Fruit fly (Drosophila melanogaster): ENCODE measurements around the gene CG8042.

The CG8042 gene

DNA sequence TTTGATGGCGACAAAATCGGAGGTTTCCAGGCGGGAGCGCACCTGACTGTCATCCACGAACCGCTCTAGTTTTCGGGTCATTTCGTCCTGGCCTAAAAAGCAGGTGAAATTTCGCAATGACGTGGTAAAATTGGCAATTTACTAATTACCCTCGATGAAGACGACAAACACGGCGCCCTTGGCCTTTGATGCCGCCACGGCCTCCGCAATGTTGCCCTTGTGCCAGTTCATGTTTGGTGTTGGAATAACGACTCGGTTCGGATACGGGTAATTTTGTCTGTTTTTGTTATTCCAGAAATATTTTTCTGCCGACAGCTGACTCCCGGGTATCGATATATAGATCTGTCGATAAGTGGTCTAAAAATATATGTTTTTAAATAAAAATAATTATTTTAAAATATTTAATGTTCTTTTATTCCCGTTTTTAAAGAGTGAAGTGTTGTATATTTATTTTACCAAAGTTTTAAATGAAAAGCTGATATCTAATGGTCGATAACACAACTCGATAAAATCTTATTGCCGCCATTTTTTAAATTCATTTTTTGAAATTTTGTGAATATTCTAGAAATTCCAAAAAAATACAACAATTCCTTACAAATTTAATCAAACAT lies at the start of gene CG8042:
CG8042 (minus strand) TSS at position 321 of the 611 bp plus-strand sequence.
- no peak for TF ChIP-seq CTCF (optimal IDR thresholded peaks at IDR 0.05)
- no peak for TF ChIP-seq CG8478 (optimal IDR thresholded peaks at IDR 0.05)

DNA sequence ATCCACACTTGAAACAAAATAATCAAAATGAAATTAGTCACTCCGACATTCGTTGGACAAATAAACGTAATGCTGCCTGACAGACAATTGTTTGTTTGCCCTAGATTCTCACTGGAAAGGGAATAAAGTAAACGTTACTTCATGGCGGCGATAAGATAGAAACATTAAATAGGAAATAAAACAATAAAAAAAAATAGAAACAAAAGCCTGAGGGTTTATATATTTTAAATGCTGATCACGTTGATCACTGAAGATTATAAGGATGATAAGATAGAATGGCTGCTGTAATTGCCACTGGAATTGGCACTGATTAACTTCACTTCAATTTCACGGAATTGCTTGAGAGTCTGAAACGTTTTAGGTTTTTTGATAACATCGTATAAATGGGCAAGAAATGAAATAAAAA lies 43.9 kb upstream of the CG8042 start:
- TF ChIP-seq CTCF (optimal IDR thresholded peaks at IDR 0.05) (no peak), CG8478 (optimal IDR thresholded peaks at IDR 0.05) (no peak)

DNA sequence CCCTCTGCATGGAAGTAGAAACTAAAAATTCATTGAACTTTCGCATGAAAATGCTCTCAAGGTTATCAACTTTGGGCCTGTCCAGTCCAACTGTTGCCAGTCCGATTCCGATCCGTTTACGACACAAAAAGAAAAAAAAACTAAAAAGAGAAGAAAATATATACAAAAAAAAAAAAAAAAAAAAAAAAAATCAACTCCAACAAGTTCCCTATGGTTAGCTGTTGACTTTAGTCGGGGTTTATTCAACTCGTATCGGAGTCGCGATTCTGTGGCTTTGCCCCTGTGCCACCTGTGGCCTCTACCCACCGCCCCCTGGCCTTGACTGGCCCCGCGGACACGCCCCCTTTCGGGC lies 39.0 kb upstream of the CG8042 start:
- no peak for TF ChIP-seq CG8478 (optimal IDR thresholded peaks at IDR 0.05)
- TF ChIP-seq CTCF (optimal IDR thresholded peaks at IDR 0.05): no peak

DNA sequence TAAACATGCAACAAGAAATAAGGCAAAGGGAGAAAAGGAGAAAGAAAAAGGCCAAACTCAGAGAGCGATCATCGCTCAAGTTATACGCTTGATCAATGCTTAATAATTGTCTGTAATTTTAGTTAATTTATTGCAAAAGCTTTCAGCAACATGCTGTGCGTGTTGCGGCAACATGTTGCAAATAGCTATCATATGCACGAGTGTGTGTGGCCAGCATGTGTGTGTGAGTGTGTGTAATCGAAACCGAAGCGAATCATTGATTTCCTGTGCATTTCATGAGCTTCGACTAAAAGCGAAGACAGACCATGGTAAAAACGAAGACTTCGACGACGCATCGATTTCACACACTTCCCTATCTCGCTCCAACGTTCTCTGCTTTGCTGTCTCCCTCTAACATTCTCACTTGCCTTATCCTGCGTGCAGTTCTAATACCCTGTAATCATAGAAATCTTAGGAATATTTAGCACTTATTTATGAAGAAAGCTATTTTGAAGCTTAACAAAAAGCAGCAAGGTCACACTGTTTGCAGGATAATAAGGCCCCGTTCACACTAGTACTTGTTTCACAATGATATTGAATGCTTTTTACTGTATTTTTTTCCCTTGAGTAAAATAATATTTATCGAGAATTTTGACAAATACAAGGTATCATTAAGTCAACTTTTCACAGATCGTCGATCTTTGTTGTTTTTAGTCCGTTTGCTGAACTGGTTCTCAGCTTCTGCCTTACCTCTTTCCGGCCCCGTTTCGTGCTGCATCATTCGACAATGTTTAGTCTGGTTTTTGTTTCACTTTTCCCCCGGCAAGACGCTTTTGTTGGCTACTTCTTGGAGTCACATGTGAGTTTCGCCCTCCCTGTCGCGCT lies 38.4 kb upstream of the CG8042 start:
- TF ChIP-seq CTCF (optimal IDR thresholded peaks at IDR 0.05): no peak

DNA sequence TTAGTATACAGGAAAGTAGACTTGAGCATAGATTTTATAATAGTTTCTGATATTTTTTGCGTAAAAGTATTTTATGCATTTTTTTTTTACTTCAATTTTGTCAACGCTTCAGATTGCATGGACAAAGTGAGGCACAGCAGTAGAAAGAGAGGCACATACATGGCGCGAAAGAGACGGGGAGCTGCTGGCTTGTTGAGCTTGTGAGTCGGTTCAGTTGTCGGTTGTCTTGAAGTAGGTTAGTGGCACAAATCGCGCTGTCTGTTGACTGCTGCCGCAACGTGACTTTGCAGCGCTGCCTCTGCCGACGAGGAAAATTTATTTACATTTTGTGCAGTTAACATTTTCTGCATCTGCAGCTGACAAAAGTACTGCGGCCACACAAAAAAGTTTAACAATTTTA lies 31.0 kb upstream of the CG8042 start:
- TF ChIP-seq CG8478 (optimal IDR thresholded peaks at IDR 0.05) (no peak), CTCF (optimal IDR thresholded peaks at IDR 0.05) (no peak)

DNA sequence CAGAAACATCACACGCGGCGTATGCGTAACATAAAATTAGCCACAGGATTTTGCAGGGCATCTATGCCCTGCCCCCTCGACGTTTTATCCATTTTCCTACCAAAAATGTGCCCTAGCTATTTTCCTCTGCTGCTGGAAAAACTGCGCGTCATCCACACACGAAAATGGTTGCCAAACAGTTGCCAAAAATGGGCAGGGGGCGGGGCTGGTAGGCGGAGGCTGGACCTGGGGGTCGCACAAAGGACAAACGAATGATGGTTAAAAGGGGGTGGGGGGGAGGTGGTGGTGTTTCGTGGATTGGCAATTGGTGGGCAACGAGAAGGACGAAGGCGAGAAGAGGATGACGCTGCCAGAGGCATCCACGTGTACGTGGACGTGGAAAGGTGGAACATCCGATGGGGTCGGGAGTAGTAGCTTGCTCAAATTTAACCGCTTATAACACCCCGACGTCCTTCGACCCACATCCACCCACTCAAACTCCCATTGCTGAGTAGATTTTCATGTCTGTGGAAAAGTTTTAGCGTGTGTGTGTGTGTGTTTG lies 26.3 kb upstream of the CG8042 start:
- TF ChIP-seq CG8478 (optimal IDR thresholded peaks at IDR 0.05): no peak
- TF ChIP-seq CTCF (optimal IDR thresholded peaks at IDR 0.05): no peak

DNA sequence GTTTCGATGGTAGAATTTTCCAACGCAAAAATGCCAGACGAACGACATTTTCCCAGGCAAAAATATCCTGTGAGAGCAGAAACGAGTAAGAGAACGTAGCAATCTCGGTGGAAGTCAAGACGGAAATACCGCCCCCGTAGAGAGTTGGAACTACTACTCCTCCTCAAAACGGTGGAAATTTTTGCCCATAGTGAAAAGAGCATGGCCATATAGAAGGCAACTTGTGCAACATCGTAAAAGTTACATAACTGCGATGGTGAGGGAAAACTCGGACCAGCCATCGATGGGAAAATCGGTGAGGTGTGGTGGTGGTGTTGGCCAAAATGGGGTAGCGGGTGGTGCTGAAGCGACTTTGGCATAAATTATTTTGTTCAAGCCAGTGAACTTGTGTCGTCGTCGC lies 25.1 kb upstream of the CG8042 start:
- TF ChIP-seq CG8478 (optimal IDR thresholded peaks at IDR 0.05): no peak
- TF ChIP-seq CTCF (optimal IDR thresholded peaks at IDR 0.05): no peak

DNA sequence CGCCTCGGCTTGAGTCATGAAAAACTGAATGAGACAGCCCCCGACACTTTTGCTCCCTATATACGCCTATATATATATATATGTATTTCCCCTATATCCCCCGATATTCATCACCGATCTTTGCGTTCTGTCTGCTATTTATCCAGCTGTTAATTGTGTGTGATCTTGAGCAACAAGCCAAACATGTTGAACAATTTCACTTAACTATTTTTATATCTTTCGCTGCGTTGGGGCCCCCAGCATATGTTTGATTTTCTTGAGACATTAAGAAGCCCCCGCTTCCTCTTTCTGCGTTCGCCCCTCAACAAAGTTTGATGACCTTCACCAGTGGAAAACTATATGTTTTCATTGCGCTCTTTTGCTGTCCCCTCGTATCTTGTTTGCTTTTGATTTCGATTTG lies 21.6 kb upstream of the CG8042 start:
- TF ChIP-seq CTCF (optimal IDR thresholded peaks at IDR 0.05) (no peak), CG8478 (optimal IDR thresholded peaks at IDR 0.05) (no peak)

DNA sequence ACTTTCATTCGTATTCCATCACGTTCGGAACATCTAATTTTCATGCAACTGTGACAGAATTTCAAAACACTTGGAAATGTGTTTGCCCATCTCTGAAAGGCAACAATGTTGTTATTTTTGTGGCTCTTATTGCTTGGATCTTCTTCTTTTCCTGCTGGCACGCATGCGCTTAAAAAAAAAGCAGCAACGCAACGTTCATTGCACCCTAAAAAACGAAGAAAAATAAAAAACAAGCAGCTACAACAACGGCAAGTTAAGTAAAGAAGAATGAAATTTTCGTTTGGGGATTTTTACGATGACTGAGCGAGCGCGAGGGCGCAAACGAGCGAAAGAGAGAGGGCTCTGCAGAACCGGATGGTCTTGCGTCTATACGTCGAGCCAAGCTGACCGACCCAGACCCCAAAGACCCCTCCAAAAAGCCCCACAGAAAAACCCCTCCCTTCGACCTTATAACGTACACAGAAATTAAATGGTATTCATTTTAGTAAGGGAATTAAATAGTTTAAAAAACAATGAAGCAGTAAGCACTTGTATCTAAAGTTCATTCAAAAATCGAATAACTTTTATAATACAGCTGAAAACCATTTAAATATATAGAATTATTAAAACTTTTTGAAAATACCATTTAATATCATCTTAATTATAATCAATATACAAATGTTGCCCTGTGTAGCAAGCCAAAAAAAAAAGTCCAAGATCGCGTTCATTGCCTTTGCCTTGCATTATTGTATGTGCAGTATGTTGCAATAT lies 19.0 kb upstream of the CG8042 start:
- TF ChIP-seq CTCF (optimal IDR thresholded peaks at IDR 0.05) (no peak), CG8478 (optimal IDR thresholded peaks at IDR 0.05) (no peak)

DNA sequence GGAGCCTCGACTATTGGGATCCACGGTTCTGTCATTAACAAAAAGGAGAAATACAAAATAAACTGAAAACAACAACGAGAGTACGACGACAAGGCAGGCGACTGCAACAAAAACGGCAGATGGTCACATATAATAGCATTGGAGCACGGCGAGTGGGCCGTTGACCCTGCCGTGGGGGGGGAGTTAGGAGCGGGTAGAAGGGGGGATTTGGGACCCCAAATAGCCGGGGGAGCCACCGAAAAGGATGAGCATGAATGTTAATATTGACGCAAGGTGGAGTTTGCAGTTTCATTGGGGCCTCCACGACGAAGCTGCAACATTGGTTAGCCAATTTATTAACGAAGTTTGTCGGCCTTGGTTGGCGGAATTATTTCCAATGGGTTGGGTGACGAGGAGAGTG lies 18.1 kb upstream of the CG8042 start:
- TF ChIP-seq CTCF (optimal IDR thresholded peaks at IDR 0.05): no peak
- no peak for TF ChIP-seq CG8478 (optimal IDR thresholded peaks at IDR 0.05)

DNA sequence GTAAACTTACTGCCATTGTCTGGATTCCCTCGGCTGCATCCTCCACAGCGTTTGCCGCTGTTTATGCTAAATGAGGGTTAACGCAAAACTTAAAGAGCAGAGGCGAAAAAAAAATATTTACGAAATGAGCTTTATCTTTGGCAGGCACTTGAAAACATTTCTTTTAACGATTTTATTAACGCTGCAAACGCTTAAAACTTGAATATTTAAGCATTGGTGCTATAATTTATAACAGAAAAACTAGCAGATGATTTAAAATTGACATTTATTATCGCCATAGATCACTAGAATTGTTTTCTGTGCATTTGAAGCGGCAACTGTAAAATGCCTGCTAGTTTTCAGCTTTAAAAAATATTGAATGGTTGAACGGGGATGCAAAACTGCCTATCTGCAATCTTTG lies 15.5 kb upstream of the CG8042 start:
- no peak for TF ChIP-seq CTCF (optimal IDR thresholded peaks at IDR 0.05)
- no peak for TF ChIP-seq CG8478 (optimal IDR thresholded peaks at IDR 0.05)

DNA sequence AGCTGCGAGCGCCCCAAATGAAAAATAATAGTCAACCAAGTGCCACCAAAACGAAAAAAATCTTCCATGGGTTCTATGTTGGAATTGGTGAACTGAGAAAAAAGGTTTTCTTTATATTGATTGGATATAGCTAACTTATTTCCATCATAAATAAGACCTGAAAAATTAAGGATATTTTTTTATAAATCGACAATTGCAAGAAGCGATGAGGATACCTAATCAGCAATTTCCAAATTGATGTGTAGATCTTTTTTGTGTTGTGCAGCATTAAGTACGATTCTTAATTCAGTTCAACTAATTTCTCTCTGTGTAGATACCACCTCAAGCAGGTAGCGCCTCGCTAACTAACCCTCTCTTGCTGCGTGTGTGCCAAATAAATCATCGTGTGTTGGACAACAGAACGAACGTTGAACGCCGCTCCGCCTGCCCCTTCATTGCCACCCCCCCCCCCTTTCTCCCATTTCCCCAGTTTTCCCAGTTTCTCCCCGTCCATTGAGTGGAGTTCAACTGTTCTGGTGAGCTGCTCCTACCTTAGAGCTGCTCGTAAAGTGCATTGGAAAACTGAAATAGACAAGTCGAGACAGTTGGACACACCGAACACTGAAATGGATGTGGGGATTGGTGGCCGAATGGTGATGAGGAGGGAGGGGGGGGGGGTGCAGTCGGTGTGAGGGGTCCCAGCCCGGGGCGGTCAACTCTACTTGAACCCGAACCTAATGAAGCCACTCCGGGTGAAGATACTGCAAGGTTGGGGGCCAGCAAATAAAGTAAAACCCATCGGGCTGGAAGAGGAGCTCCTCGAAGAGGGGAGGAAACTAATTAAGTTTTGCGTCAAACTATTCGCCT lies 14.3 kb upstream of the CG8042 start:
- TF ChIP-seq CG8478 (optimal IDR thresholded peaks at IDR 0.05) (no peak), CTCF (optimal IDR thresholded peaks at IDR 0.05) (no peak)

DNA sequence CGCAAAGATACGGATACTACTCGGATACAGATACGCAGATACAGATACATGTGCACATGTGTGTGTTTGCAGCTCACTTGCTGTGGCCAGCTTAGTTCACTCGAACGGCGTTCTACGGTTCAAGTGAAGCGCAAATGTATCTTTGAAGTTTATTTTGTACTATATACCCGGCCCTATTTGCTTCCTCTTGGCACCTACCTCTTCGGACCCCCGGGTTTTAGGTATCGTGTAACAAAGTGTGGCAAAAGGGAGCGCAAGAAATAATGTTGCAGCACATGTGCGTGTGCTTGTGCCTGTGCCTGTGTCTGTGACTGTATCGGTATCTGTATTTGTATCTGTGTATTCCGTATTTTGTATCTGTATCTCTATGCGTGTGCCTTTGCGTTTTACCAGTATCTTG lies 13.6 kb upstream of the CG8042 start:
- TF ChIP-seq CG8478 (optimal IDR thresholded peaks at IDR 0.05): no peak
- TF ChIP-seq CTCF (optimal IDR thresholded peaks at IDR 0.05): no peak

DNA sequence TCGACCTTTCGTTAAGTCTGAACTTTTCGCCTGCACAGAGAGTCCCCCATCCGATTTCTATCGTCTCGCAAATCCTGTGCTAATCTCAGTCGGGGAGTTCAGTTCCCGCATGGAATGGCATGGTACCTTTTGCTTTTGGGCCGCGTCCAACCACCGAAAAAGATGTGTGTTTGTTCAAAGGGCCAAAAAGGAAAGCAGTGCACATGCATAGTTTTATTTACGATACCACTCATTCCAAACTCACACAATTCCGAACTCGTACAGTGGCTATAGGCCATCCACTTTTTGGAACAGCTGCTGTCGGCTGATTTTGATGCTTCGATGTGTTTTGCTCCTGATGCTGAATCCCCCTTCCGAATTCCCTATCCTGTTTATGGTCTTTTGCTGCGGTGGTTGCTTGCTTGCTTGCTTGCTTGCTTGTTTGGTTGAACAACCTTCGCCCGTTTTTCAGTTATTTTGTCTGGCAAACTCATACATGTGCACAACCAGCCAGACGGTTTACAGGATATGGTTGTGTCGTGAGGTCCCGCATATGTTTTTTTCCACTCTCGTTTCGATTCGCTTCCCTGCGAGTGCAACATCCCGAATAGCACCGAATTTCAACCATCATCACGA lies 9.9 kb upstream of the CG8042 start:
- no peak for TF ChIP-seq CG8478 (optimal IDR thresholded peaks at IDR 0.05)
- no peak for TF ChIP-seq CTCF (optimal IDR thresholded peaks at IDR 0.05)
